Fruit fly (Drosophila melanogaster) Kc167 (cell line): Measurements from ENCODE around the gene CG32512.

Source experiments
- Myc ChIP-seq: fragments of >200 bp; optimal IDR thresholded peaks from 2 replicates; lab custom pipeline; 2017; ENCODE audit warnings: missing external identifiers
- Sin3A ChIP-seq: fragments of >200 bp; optimal IDR thresholded peaks from 2 replicates; lab custom pipeline; 2018; ENCODE audit warnings: missing external identifiers
- h ChIP-seq: fragments of >200 bp; optimal IDR thresholded peaks from 3 replicates; lab custom pipeline; 2018; ENCODE audit warnings: missing external identifiers
- insv ChIP-seq: fragments of >200 bp; optimal IDR thresholded peaks from 3 replicates; lab custom pipeline; 2018; ENCODE audit warnings: missing external identifiers
- psq ChIP-seq: fragments of >200 bp; optimal IDR thresholded peaks from 2 replicates; lab custom pipeline; 2017; ENCODE audit warnings: missing external identifiers
- ttk ChIP-seq: sonication (Bioruptor generic); optimal IDR thresholded peaks from 2 replicates; lab custom pipeline; 2017; ENCODE audit warnings: missing external identifiers

dm6 chrX:21106269-21106668 lies 38.9 kb upstream of the CG32512 start, which contains the start of gene CG1503:
- no peak for TF ChIP-seq ttk (lab: Kevin White, UChicago)
- TF ChIP-seq h, result no peak
- TF ChIP-seq psq (lab: Kevin White, UChicago), result no peak
- no peak for TF ChIP-seq insv (lab: Kevin White, UChicago)
- no peak for TF ChIP-seq Myc (lab: Kevin White, UChicago)
- TF ChIP-seq Sin3A (lab: Kevin White, UChicago), result no peak
